Worm (Caenorhabditis elegans): ENCODE data around the gene C11H1.9.

The C11H1.9 gene

DNA sequence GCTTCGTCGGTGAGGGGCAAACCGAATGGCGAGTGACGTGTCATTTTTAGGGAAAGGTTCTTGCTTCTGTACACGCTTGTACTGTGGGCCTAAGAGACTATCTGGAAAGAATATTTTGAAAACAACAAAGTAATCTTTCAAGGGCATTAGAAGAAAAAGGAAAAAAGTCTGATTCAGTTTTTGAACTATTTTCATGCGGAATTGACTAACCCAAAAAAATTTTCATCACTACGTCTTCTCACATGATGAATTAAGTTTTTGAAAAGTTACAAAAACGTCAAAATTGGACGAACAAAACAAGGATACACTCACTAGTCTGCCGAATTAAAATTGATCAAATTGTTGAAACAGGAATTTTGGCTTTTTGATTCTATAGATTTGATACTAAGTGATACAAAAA, at the start of gene C11H1.9:
Gene C11H1.9 (minus strand): TSS at position 101 of the 400 bp plus-strand sequence.
- no peak for TF ChIP-seq fax-1 (tag; optimal IDR thresholded peaks at IDR 0.05)
- no peak for TF ChIP-seq unc-3 (GFP tag; conservative IDR thresholded peaks at IDR 0.05)
- no peak for TF ChIP-seq unc-3 (tag; optimal IDR thresholded peaks at IDR 0.05)
- no peak for TF ChIP-seq elt-4 (tag; optimal IDR thresholded peaks at IDR 0.05)
- TF ChIP-seq ceh-6 (GFP tag; optimal IDR thresholded peaks at IDR 0.05): no peak
- TF ChIP-seq ama-1 (optimal IDR thresholded peaks at IDR 0.05): no peak
- no peak for TF ChIP-seq zip-5 (tag; optimal IDR thresholded peaks at IDR 0.05)
- no peak for TF ChIP-seq ceh-19 (GFP tag; optimal IDR thresholded peaks at IDR 0.05)
- TF ChIP-seq ceh-18 (tag; optimal IDR thresholded peaks at IDR 0.05): no peak

DNA sequence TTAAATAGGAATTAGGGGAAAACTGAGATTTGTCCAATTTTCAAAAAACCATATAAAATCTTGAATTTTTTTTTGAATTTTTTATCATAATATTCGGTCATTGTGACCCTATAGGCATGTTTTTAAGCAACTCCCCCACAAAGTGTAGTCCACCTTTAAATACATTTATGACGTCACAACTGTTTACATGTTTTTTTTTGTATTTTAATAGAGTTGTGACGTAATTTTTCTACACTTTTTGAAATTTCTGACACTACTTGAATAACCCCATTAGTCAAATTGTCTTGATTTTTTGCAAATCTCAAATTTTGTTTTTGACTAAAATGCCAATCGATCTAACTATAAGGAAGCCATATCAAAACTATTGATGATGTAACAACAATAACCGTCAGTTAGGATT, 45.9 kb upstream of the C11H1.9 start:
- TF ChIP-seq ceh-34 (tag; optimal IDR thresholded peaks at IDR 0.05): no peak
- TF ChIP-seq sdc-2 (tag; optimal IDR thresholded peaks at IDR 0.05): no peak
- TF ChIP-seq lin-11 (tag; optimal IDR thresholded peaks at IDR 0.05): no peak
- no peak for TF ChIP-seq C38D4.7 (GFP tag; optimal IDR thresholded peaks at IDR 0.05)
- no peak for TF ChIP-seq ztf-16 (tag; optimal IDR thresholded peaks at IDR 0.05)
- no peak for TF ChIP-seq ceh-2 (tag; optimal IDR thresholded peaks at IDR 0.05)
- TF ChIP-seq elt-4 (tag; optimal IDR thresholded peaks at IDR 0.05): no peak
- TF ChIP-seq npax-4 (tag; optimal IDR thresholded peaks at IDR 0.05): no peak
- no peak for TF ChIP-seq madf-2 (tag; optimal IDR thresholded peaks at IDR 0.05)

DNA sequence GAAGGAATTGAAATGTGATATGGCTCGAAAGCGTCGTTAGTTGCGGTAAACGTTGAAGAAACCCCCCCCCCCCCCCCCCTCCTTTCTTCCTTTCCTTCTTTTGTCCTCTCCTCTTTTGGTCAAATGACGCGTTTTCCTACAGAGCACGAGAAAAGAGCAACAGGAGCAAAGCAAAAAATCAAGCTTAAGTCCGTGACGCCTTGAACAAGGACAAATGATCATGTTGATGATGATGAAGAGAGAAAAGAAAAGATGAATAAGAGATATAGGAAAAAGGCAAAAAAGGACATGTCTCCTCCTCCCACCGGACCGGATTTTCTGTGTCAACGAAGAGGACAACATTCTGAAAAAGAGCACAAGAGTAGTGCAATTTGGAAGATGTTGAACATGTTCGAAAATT, 39.4 kb upstream of the C11H1.9 start:
- TF ChIP-seq pros-1 (tag; optimal IDR thresholded peaks at IDR 0.05) (no peak), Y22D7AL.16 (tag; optimal IDR thresholded peaks at IDR 0.05) (no peak), K02D7.2 (tag; optimal IDR thresholded peaks at IDR 0.05) (no peak), ama-1 (optimal IDR thresholded peaks at IDR 0.05) (no peak), sox-4 (tag; optimal IDR thresholded peaks at IDR 0.05) (no peak), ceh-14 (tag; optimal IDR thresholded peaks at IDR 0.05) (no peak)

DNA sequence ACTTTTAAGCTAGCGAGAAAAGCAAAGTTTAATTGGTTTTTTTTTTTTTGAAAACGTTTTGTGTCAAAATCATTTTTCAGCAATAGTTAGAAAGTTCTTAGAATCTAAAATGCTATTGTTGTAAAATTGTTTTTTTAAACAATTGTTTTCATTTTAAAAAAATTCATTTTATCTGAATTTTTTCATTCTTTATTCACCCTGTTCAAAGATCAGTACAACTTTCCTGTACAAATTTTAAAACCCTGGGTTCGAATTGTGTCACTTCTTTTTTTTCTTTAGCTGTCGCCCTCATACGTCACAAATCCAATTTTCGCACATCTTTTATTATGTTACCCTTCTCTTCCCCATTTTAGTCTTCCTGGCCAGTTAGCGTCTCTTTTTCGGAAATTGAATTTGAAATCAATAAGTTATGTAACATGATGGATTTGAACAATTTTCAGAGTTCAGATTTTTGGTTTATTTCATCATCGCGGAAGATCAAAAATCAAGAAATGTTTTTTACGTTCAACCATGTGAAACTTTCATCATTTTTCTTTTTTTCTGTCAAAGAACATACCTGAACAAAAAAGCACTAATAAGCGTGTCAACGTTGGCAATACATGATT, 36.6 kb upstream of the C11H1.9 start:
- TF ChIP-seq unc-42 (tag; optimal IDR thresholded peaks at IDR 0.05) (peak; percentile 100), che-1 (tag; optimal IDR thresholded peaks at IDR 0.05) (no peak), nhr-232 (tag; optimal IDR thresholded peaks at IDR 0.05) (no peak)

DNA sequence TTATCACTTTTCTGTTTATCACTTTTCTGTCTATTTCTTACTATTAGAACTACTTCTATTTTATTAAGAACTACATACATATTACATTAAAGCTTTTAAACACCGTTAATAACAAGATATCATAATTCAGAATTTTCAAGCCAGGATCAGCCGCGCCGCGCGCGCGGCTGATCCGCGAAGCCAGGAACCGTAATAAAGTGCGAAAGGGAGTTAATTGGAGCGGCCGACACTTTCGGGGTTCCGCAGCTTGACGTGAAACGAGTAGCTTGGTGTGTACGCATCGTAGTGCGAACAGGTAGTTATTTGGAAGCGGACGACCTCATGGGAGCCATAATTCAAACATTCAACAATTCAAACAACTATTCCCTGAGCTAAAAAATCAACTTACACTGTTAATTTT, 34.8 kb upstream of the C11H1.9 start:
- TF ChIP-seq nhr-11 (tag; optimal IDR thresholded peaks at IDR 0.05): no peak
- TF ChIP-seq ceh-30 (tag; optimal IDR thresholded peaks at IDR 0.05): no peak
- no peak for TF ChIP-seq elt-2 (tag; optimal IDR thresholded peaks at IDR 0.05)
- TF ChIP-seq nhr-232 (tag; optimal IDR thresholded peaks at IDR 0.05): no peak
- TF ChIP-seq sdc-2 (tag; optimal IDR thresholded peaks at IDR 0.05): no peak
- no peak for TF ChIP-seq gmeb-2 (tag; optimal IDR thresholded peaks at IDR 0.05)
- TF ChIP-seq odd-2 (tag; optimal IDR thresholded peaks at IDR 0.05): no peak
- no peak for TF ChIP-seq pax-1 (tag; optimal IDR thresholded peaks at IDR 0.05)
- TF ChIP-seq hlh-8 (tag; optimal IDR thresholded peaks at IDR 0.05): no peak
- no peak for TF ChIP-seq elt-4 (tag; optimal IDR thresholded peaks at IDR 0.05)
- TF ChIP-seq nfya-1 (tag; optimal IDR thresholded peaks at IDR 0.05): no peak
- TF ChIP-seq unc-86 (tag; optimal IDR thresholded peaks at IDR 0.05): no peak
- TF ChIP-seq ceh-48 (tag; optimal IDR thresholded peaks at IDR 0.05): no peak
- TF ChIP-seq ceh-34 (tag; optimal IDR thresholded peaks at IDR 0.05): no peak
- no peak for TF ChIP-seq K09A11.1 (tag; optimal IDR thresholded peaks at IDR 0.05; ENCODE audit: insufficient read depth)
- no peak for TF ChIP-seq C38D4.7 (GFP tag; optimal IDR thresholded peaks at IDR 0.05)
- no peak for TF ChIP-seq pqm-1 (tag; optimal IDR thresholded peaks at IDR 0.05)

All from whole organism, late embryonic.